Fruit fly (Drosophila melanogaster) whole organism, embryonic: Measurements from ENCODE around the gene CG32354.
A peak's percentile ranks its signal among the peaks of the same experiment; 100 is the strongest.

Experiments
- BEAF-32 ChIP-seq: fragments of 200-800 bp; sonication (Bioruptor generic); optimal IDR thresholded peaks from 3 replicates; lab custom pipeline; 2017; ENCODE audit warnings: missing biosample characterization, missing genetic modification characterization, mild to moderate bottlenecking, moderate library complexity, missing genetic modification reagents
- CG10274 ChIP-seq: fragments of 200-800 bp; sonication (Bioruptor generic); optimal IDR thresholded peaks from 3 replicates; lab custom pipeline; 2017; ENCODE audit warnings: missing biosample characterization, mild to moderate bottlenecking, missing genetic modification characterization
- CG10321 ChIP-seq: fragments of 200-800 bp; sonication (Bioruptor generic); IDR thresholded peaks from 2 replicates; pipeline ENCODE4 v1.3.6; 2022; ENCODE audit warnings: missing biosample characterization, missing genetic modification characterization
- CG11247 ChIP-seq: fragments of 200-800 bp; sonication (Bioruptor generic); IDR thresholded peaks from 2 replicates; pipeline ENCODE4 v1.3.6; 2022; ENCODE audit warnings: missing biosample characterization, missing genetic modification characterization
- CG12236 ChIP-seq: fragments of 200-800 bp; sonication (Bioruptor generic); optimal IDR thresholded peaks from 2 replicates; lab custom pipeline; 2016; ENCODE audit warnings: missing biosample characterization, missing genetic modification characterization
- CG14965 ChIP-seq: fragments of 200-800 bp; sonication (Bioruptor generic); optimal IDR thresholded peaks from 2 replicates; lab custom pipeline; 2016; ENCODE audit warnings: missing biosample characterization, missing genetic modification characterization, borderline replicate concordance
- CG15601 ChIP-seq: fragments of 200-800 bp; sonication (Bioruptor generic); optimal IDR thresholded peaks from 3 replicates; lab custom pipeline; 2019; ENCODE audit warnings: missing biosample characterization, mild to moderate bottlenecking, missing genetic modification characterization, moderate library complexity
- CG15696 ChIP-seq: fragments of 200-800 bp; sonication (Bioruptor generic); optimal IDR thresholded peaks from 2 replicates; lab custom pipeline; 2019; ENCODE audit warnings: missing biosample characterization, mild to moderate bottlenecking, missing genetic modification characterization, moderate library complexity
- CG16863 ChIP-seq: fragments of 200-800 bp; sonication (Bioruptor generic); optimal IDR thresholded peaks from 3 replicates; lab custom pipeline; 2016; ENCODE audit warnings: missing biosample characterization, missing genetic modification characterization
- CG2202 ChIP-seq: fragments of 200-800 bp; sonication (Bioruptor generic); optimal IDR thresholded peaks from 2 replicates; lab custom pipeline; 2018; ENCODE audit warnings: missing biosample characterization, mild to moderate bottlenecking, missing genetic modification characterization
- CG2712 ChIP-seq: fragments of 200-800 bp; optimal IDR thresholded peaks from 3 replicates; lab custom pipeline; 2019; ENCODE audit warnings: missing biosample characterization, mild to moderate bottlenecking, missing genetic modification characterization, moderate library complexity
- CG30403 ChIP-seq: fragments of 200-800 bp; sonication (Bioruptor generic); optimal IDR thresholded peaks from 3 replicates; lab custom pipeline; 2016; ENCODE audit warnings: missing biosample characterization, missing genetic modification characterization
- CG32532 ChIP-seq: fragments of 200-800 bp; sonication (Bioruptor generic); IDR thresholded peaks from 2 replicates; pipeline ENCODE4 v1.3.6; 2022; ENCODE audit warnings: missing biosample characterization, missing genetic modification characterization
- CG33213 ChIP-seq: fragments of 200-800 bp; sonication (Bioruptor generic); optimal IDR thresholded peaks from 3 replicates; lab custom pipeline; 2016; ENCODE audit warnings: missing biosample characterization, missing genetic modification characterization
- CG3995 ChIP-seq: fragments of 200-800 bp; sonication (Bioruptor generic); optimal IDR thresholded peaks from 3 replicates; lab custom pipeline; 2016; ENCODE audit warnings: missing biosample characterization, missing genetic modification characterization
- CG5180 ChIP-seq: fragments of 200-800 bp; sonication (Bioruptor generic); optimal IDR thresholded peaks from 3 replicates; lab custom pipeline; 2017; ENCODE audit warnings: missing biosample characterization, missing genetic modification characterization, mild to moderate bottlenecking, moderate library complexity, missing genetic modification reagents
- CG7271 ChIP-seq: fragments of 200-800 bp; sonication (Bioruptor generic); optimal IDR thresholded peaks from 2 replicates; lab custom pipeline; 2018; ENCODE audit warnings: missing biosample characterization, mild to moderate bottlenecking, missing genetic modification characterization, moderate library complexity
- CG7786 ChIP-seq: fragments of 200-800 bp; sonication (Bioruptor generic); optimal IDR thresholded peaks from 2 replicates; lab custom pipeline; 2016; ENCODE audit warnings: missing biosample characterization, missing genetic modification characterization
- CG8478 ChIP-seq: fragments of >200 bp; optimal IDR thresholded peaks from 2 replicates; lab custom pipeline; 2018
- Camta ChIP-seq: fragments of 200-800 bp; sonication (Bioruptor generic); optimal IDR thresholded peaks from 2 replicates; lab custom pipeline; 2016; ENCODE audit warnings: missing biosample characterization, missing genetic modification characterization
- CoRest ChIP-seq: fragments of 200-800 bp; sonication (Bioruptor generic); optimal IDR thresholded peaks from 3 replicates; lab custom pipeline; 2018; ENCODE audit warnings: missing biosample characterization, mild to moderate bottlenecking, missing genetic modification characterization, moderate library complexity
- Doc3 ChIP-seq: fragments of 200-800 bp; sonication (Bioruptor generic); IDR thresholded peaks from 3 replicates; pipeline ENCODE4 v1.3.6; 2022; ENCODE audit warnings: missing biosample characterization, missing genetic modification characterization; ENCODE audit not compliant: partially characterized antibody
- Dp ChIP-seq: fragments of 200-800 bp; sonication (Bioruptor generic); optimal IDR thresholded peaks from 2 replicates; lab custom pipeline; 2018; ENCODE audit warnings: missing biosample characterization, mild to moderate bottlenecking, missing genetic modification characterization, moderate library complexity
- Ets97D ChIP-seq: fragments of 200-800 bp; sonication (Bioruptor generic); optimal IDR thresholded peaks from 3 replicates; lab custom pipeline; 2016; ENCODE audit warnings: missing biosample characterization, missing genetic modification characterization
- HLH4C ChIP-seq: fragments of 200-800 bp; sonication (Bioruptor generic); IDR thresholded peaks from 3 replicates; pipeline ENCODE4 v1.3.6; 2022; ENCODE audit warnings: missing biosample characterization, missing genetic modification characterization; ENCODE audit not compliant: partially characterized antibody
- Hey ChIP-seq: fragments of 200-800 bp; sonication (Bioruptor generic); optimal IDR thresholded peaks from 3 replicates; lab custom pipeline; 2018; ENCODE audit warnings: missing biosample characterization, mild to moderate bottlenecking, missing genetic modification characterization
- Hr39 ChIP-seq: fragments of >200 bp; optimal IDR thresholded peaks from 2 replicates; lab custom pipeline; 2017
- Mad ChIP-seq: fragments of 200-800 bp; sonication (Bioruptor generic); optimal IDR thresholded peaks from 2 replicates; lab custom pipeline; 2016; ENCODE audit warnings: missing biosample characterization, missing genetic modification characterization
- Meics ChIP-seq: fragments of 200-800 bp; sonication (Bioruptor generic); optimal IDR thresholded peaks from 2 replicates; lab custom pipeline; 2017; ENCODE audit warnings: missing biosample characterization, mild to moderate bottlenecking, missing genetic modification characterization
- Neu2 ChIP-seq: fragments of 200-800 bp; sonication (Bioruptor generic); optimal IDR thresholded peaks from 3 replicates; lab custom pipeline; 2016; ENCODE audit warnings: missing biosample characterization, missing genetic modification characterization, borderline replicate concordance
- NfI ChIP-seq: fragments of 200-800 bp; sonication (Bioruptor generic); optimal IDR thresholded peaks from 3 replicates; lab custom pipeline; 2018; ENCODE audit warnings: missing biosample characterization, mild to moderate bottlenecking, missing genetic modification characterization, moderate library complexity
- Ravus ChIP-seq: fragments of 200-800 bp; sonication (Bioruptor generic); IDR thresholded peaks from 2 replicates; pipeline ENCODE4 v1.3.6; 2022; ENCODE audit warnings: missing biosample characterization, missing genetic modification characterization
- Stat92E ChIP-seq, 3 experiments: fragments of >200 bp in 2 of 3; fragments of 200-800 bp in 1 of 3; sonication (Bioruptor generic) in 1 of 3; optimal IDR thresholded peaks; 2 replicates each; lab custom pipeline; 2017 to 2019; ENCODE audit warnings: missing biosample characterization in 3 of 3, missing genetic modification characterization in 3 of 3, mild to moderate bottlenecking in 1 of 3, moderate library complexity in 1 of 3
- al ChIP-seq: fragments of 200-800 bp; sonication (Bioruptor generic); IDR thresholded peaks from 2 replicates; pipeline ENCODE4 v1.3.6; 2022; ENCODE audit warnings: missing biosample characterization, missing genetic modification characterization
- az2 ChIP-seq: fragments of 200-800 bp; sonication (Bioruptor generic); optimal IDR thresholded peaks from 3 replicates; lab custom pipeline; 2016; ENCODE audit warnings: missing biosample characterization, missing genetic modification characterization
- bbx ChIP-seq: fragments of 200-800 bp; sonication (Bioruptor generic); IDR thresholded peaks from 2 replicates; pipeline ENCODE4 v1.3.6; 2022; ENCODE audit warnings: missing biosample characterization, missing genetic modification characterization; ENCODE audit not compliant: partially characterized antibody
- cato ChIP-seq: fragments of 200-800 bp; sonication (Bioruptor generic); optimal IDR thresholded peaks from 2 replicates; lab custom pipeline; 2016; ENCODE audit warnings: missing biosample characterization, missing genetic modification characterization, borderline replicate concordance
- dm ChIP-seq: fragments of 200-800 bp; sonication (Bioruptor generic); optimal IDR thresholded peaks from 3 replicates; lab custom pipeline; 2016; ENCODE audit warnings: missing biosample characterization, missing genetic modification characterization
- fd96Cb ChIP-seq: fragments of 200-800 bp; sonication (Bioruptor generic); optimal IDR thresholded peaks from 2 replicates; lab custom pipeline; 2018; ENCODE audit warnings: missing biosample characterization, mild to moderate bottlenecking, missing genetic modification characterization, moderate library complexity
- gfzf ChIP-seq: fragments of 200-800 bp; sonication (Bioruptor generic); optimal IDR thresholded peaks from 2 replicates; lab custom pipeline; 2016; ENCODE audit warnings: missing biosample characterization, mild to moderate bottlenecking, missing genetic modification characterization, moderate library complexity
- jing ChIP-seq: fragments of 200-800 bp; sonication (Bioruptor generic); optimal IDR thresholded peaks from 2 replicates; lab custom pipeline; 2018; ENCODE audit warnings: missing biosample characterization, mild to moderate bottlenecking, missing genetic modification characterization
- mirr ChIP-seq: fragments of 200-800 bp; sonication (Bioruptor generic); optimal IDR thresholded peaks from 3 replicates; lab custom pipeline; 2018; ENCODE audit warnings: missing biosample characterization, mild to moderate bottlenecking, missing genetic modification characterization
- oc ChIP-seq: fragments of 200-800 bp; sonication (Bioruptor generic); optimal IDR thresholded peaks from 2 replicates; lab custom pipeline; 2018; ENCODE audit warnings: missing biosample characterization, mild to moderate bottlenecking, missing genetic modification characterization, moderate library complexity
- onecut ChIP-seq: fragments of 200-800 bp; sonication (Bioruptor generic); IDR thresholded peaks from 2 replicates; pipeline ENCODE4 v1.3.6; 2022; ENCODE audit warnings: missing biosample characterization, missing genetic modification characterization
- org-1 ChIP-seq: fragments of 200-800 bp; sonication (Bioruptor generic); optimal IDR thresholded peaks from 2 replicates; lab custom pipeline; 2017; ENCODE audit warnings: missing biosample characterization, missing genetic modification characterization
- pita ChIP-seq: fragments of 200-800 bp; sonication (Bioruptor generic); optimal IDR thresholded peaks from 2 replicates; lab custom pipeline; 2017; ENCODE audit warnings: missing biosample characterization, mild to moderate bottlenecking, missing genetic modification characterization
- sima ChIP-seq: fragments of 200-800 bp; sonication (Bioruptor generic); optimal IDR thresholded peaks from 2 replicates; lab custom pipeline; 2016; ENCODE audit warnings: missing biosample characterization, missing genetic modification characterization
- so ChIP-seq: fragments of 200-800 bp; sonication (Bioruptor generic); IDR thresholded peaks from 3 replicates; pipeline ENCODE4 v1.3.6; 2022; ENCODE audit warnings: missing biosample characterization, missing genetic modification characterization
- sob ChIP-seq: fragments of 200-800 bp; sonication (Bioruptor generic); IDR thresholded peaks from 2 replicates; pipeline ENCODE4 v1.3.6; 2022; ENCODE audit warnings: missing biosample characterization, missing genetic modification characterization
- ssp ChIP-seq: fragments of 200-800 bp; sonication (Bioruptor generic); IDR thresholded peaks from 2 replicates; pipeline ENCODE4 v1.3.6; 2022; ENCODE audit warnings: missing biosample characterization, missing genetic modification characterization
- trh ChIP-seq: fragments of 200-800 bp; sonication (Bioruptor generic); optimal IDR thresholded peaks from 2 replicates; lab custom pipeline; 2016; ENCODE audit warnings: missing biosample characterization, missing genetic modification characterization
- vfl ChIP-seq: fragments of 200-800 bp; sonication (Bioruptor generic); optimal IDR thresholded peaks from 2 replicates; lab custom pipeline; 2016; ENCODE audit warnings: missing biosample characterization, missing genetic modification characterization

CG32354 gene

DNA sequence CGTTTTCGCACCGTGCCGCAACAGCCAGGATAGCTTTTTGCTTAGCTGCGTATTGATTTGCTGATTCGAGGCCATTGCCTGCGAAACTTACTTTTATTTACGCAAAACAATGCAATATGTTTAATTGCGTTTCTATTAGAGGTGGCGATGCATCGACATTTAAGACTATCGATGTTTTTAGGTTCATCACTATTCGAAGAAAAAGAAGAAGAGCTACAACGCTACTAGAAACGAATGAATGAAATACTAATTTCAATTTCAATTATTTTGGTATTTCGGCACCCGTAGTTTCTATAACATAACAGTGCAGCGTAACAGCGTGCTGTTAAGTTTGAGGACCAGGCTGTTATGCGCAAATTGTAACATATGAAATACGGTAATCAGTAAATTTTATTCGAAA, 16.9 kb downstream of the CG32354 start, which contains the start of the genes Tpt, mkg-p and CG13667 (continued):
- no peak for TF ChIP-seq ssp (GFP tag; lab: Robert Waterston, UW)
- TF ChIP-seq jing (GFP tag; lab: Kevin White, UChicago), result no peak
- no peak for TF ChIP-seq NfI (GFP tag; lab: Kevin White, UChicago)
- TF ChIP-seq HLH4C (GFP tag; lab: Robert Waterston, UW), result peak; percentile 77
- TF ChIP-seq Ravus, result no peak
- TF ChIP-seq sob (GFP tag; lab: Robert Waterston, UW), result peak; percentile 51; the same call in 1 of the 2 replicates
- no peak for TF ChIP-seq fd96Cb (tag; lab: Kevin White, UChicago)
- TF ChIP-seq CG3995 (GFP tag; lab: Kevin White, UChicago), result peak; percentile 31
- TF ChIP-seq oc, result no peak
- no peak for TF ChIP-seq vfl
- TF ChIP-seq trh (GFP tag; lab: Kevin White, UChicago), result no peak
- no peak for TF ChIP-seq CG2202 (tag; lab: Kevin White, UChicago)
- TF ChIP-seq CG33213, result peak; percentile 27
- no peak for TF ChIP-seq so (GFP tag; lab: Robert Waterston, UW)
- TF ChIP-seq Mad (GFP tag; lab: Kevin White, UChicago), result no peak
- TF ChIP-seq CoRest (tag; lab: Kevin White, UChicago), result no peak
- no peak for TF ChIP-seq onecut (GFP tag; lab: Robert Waterston, UW)
- TF ChIP-seq CG32532 (GFP tag; lab: Robert Waterston, UW), result no peak
- TF ChIP-seq bbx (GFP tag; lab: Robert Waterston, UW), result peak; percentile 91
- TF ChIP-seq CG7786 (GFP tag; lab: Kevin White, UChicago), result no peak
- no peak for TF ChIP-seq Hr39 (lab: Kevin White, UChicago)
- TF ChIP-seq BEAF-32 (GFP tag; lab: Kevin White, UChicago), result peak; percentile 88
- no peak for TF ChIP-seq CG11247
- no peak for TF ChIP-seq Meics
- no peak for TF ChIP-seq az2
- no peak for TF ChIP-seq CG10274 (GFP tag; lab: Kevin White, UChicago)
- TF ChIP-seq CG15696 (tag; lab: Kevin White, UChicago), result no peak
- TF ChIP-seq CG12236 (GFP tag; lab: Kevin White, UChicago), result no peak
- TF ChIP-seq Dp, result peak; percentile 52
- no peak for TF ChIP-seq Hey (tag; lab: Kevin White, UChicago)
- TF ChIP-seq pita (GFP tag; lab: Kevin White, UChicago), result no peak
- TF ChIP-seq Ets97D (GFP tag; lab: Kevin White, UChicago), result peak; percentile 60
- no peak for TF ChIP-seq CG14965
- no peak for TF ChIP-seq CG8478 (lab: Kevin White, UChicago)
- no peak for TF ChIP-seq Stat92E (GFP tag; optimal IDR thresholded peaks at IDR 0.05; lab: Kevin White, UChicago)
- TF ChIP-seq Neu2 (GFP tag; lab: Kevin White, UChicago), result no peak
- TF ChIP-seq dm (GFP tag; lab: Kevin White, UChicago), result peak; percentile 58
- no peak for TF ChIP-seq cato (GFP tag; lab: Kevin White, UChicago)
- no peak for TF ChIP-seq Camta
- no peak for TF ChIP-seq CG30403
- no peak for TF ChIP-seq CG16863
- no peak for TF ChIP-seq sima
- no peak for TF ChIP-seq CG5180 (GFP tag; lab: Kevin White, UChicago)
- TF ChIP-seq mirr, result no peak
- peak; percentile 47 for TF ChIP-seq CG2712
- TF ChIP-seq gfzf (GFP tag; lab: Kevin White, UChicago), result peak; percentile 79
- peak; percentile 74 for TF ChIP-seq CG15601 (tag; lab: Kevin White, UChicago)
- TF ChIP-seq org-1 (GFP tag; lab: Kevin White, UChicago), result no peak
- TF ChIP-seq al, result no peak
- no peak for TF ChIP-seq CG7271
- TF ChIP-seq Doc3, result peak; percentile 63; the same call in 2 of the 3 replicates
- TF ChIP-seq CG10321 (GFP tag; lab: Robert Waterston, UW), result no peak
